Worm (Caenorhabditis elegans) whole organism, dauer: ENCODE data around the gene EGAP9.3.

Source experiments
- unc-62 ChIP-seq: sonication (generic microtip); optimal IDR thresholded peaks from 2 replicates; lab custom pipeline; 2017; ENCODE audit warnings: missing biosample characterization, missing genetic modification reagents, missing genetic modification characterization

Gene EGAP9.3

ce11 chrV:6575406-6576130 lies 4.4 kb downstream of the EGAP9.3 start, which contains the start of gene fut-2:
TSS of gene fut-2 (minus strand) at chrV:6575890.
- TF ChIP-seq unc-62 (GFP tag; lab: Kevin White, UChicago) = no peak

DNA sequence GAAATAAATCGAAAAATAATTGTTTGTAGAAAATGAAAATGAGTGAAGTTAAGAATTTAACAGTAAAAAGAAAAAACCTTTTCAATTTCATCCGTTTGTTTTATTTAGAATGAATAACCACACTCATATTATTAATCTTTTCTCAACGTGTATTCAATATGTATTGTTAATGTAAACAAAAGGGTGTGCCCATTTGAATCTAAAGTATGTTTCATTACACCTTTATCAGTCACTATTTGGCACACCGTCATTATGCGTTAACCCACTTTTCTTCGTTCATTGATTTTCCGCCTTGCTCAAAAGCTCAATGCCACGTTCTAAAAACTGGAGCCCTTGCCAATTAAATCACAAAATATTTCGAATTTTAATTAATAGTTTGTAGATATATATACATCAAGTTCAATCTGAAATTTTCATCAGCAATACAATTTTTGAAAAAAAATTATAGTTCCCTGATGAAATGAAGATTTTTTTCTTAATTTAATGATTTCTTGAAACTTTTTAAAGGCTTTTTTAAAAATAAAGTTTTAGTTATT lies 14.0 kb downstream of the EGAP9.3 start, which contains the start of gene K04A8.1:
Gene K04A8.1, plus strand, starts transcription at position 486 of the 536 bp plus-strand sequence.
- TF ChIP-seq unc-62 (GFP tag; lab: Kevin White, UChicago) = no peak

- no peak for TF ChIP-seq unc-62 (GFP tag; lab: Kevin White, UChicago)
Observed at ce11 chrV:6561592-6561991, 18.3 kb downstream of the EGAP9.3 start, which contains the start of gene spp-19. TSS of gene spp-19 (minus strand) at chrV:6561692.

DNA sequence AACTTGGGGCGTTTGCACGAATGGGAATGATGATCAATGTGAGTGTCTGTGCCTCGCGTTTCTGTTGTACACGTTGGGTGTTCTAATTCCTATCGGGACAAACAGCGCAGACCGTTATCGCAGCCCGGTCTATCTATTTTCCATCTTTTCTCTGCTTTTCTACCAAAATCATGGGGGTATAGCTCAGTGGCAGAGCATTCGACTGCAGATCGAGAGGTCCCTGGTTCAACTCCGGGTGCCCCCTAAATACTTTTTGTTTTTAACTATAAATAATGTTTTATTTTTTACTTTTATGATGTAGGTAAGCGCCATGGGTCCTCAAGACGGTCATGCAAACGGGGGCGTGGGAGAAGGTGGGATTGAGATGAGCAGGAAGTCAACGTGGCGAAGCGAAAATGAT lies 20.3 kb downstream of the EGAP9.3 start:
- no peak for TF ChIP-seq unc-62 (GFP tag; lab: Kevin White, UChicago)

- no peak for TF ChIP-seq unc-62 (GFP tag; lab: Kevin White, UChicago)
Observed at ce11 chrV:6559105-6559504, 20.8 kb downstream of the EGAP9.3 start, which contains the start of gene spp-26. TSS of gene spp-26 (minus strand) at chrV:6559205.

- TF ChIP-seq unc-62 (GFP tag; lab: Kevin White, UChicago) = no peak
Observed at ce11 chrV:6558103-6558502, 21.8 kb downstream of the EGAP9.3 start, which contains the start of gene spp-20. TSS of gene spp-20 (minus strand) at chrV:6558203.

- no peak for TF ChIP-seq unc-62 (GFP tag; lab: Kevin White, UChicago)
Observed at ce11 chrV:6557035-6557434, 22.9 kb downstream of the EGAP9.3 start, which contains the start of gene spp-27. TSS of gene spp-27 (minus strand) at chrV:6557135.

DNA sequence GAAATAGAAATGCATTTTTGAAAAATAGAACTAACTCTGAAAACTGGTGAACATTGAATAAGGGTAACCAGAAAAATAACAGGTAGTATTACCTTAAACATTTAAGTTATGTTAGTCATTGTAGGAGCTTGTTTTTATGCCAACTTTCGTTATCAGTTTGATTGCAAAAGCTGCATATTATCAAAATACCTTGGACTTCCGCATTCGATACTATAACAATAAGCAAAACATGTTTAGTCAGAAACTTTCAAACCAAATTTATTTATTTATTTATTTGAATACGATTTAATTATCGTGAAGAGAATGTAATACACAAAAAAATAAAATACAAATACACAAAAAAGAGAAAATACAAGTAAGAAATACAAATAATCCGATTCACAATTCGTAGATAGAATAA lies 25.6 kb downstream of the EGAP9.3 start, which contains the start of gene K04A8.19:
Gene K04A8.19, minus strand, starts transcription at position 101 of the 400 bp plus-strand sequence.
- TF ChIP-seq unc-62 (GFP tag; lab: Kevin White, UChicago) = no peak

DNA sequence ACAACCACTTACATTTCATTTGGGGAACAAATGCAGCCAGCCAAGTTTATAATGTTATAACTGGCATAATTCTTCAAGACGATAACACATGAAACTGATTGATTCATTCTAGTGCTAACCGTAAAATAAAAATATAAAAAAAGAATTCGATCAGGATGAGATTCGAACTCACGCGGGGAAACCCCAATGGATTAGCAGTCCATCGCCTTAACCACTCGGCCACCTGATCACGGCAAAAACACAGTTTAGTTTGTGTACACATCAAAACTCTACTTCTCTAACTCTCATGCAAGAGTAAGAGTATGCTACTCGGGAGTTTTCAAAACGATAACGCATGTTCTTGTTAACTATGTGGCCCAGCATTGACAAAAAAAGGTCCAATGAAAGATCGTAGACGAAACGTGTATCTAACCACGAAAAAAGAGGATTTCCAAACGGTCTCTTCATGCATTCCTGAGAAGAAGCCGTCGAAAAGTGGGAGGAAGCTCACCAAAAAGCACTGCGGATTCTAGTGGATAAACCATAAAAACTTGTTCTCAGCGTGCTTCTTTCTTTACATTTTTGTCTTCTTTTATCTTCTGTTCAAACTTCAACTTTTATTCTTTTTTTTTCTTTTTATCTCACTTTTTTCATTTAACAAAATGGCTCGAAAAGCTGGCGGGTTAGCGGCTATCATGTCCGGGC lies 28.1 kb downstream of the EGAP9.3 start, which contains the start of gene twk-10:
Gene twk-10, plus strand, starts transcription at position 634 of the 684 bp plus-strand sequence.
- no peak for TF ChIP-seq unc-62 (GFP tag; lab: Kevin White, UChicago)

DNA sequence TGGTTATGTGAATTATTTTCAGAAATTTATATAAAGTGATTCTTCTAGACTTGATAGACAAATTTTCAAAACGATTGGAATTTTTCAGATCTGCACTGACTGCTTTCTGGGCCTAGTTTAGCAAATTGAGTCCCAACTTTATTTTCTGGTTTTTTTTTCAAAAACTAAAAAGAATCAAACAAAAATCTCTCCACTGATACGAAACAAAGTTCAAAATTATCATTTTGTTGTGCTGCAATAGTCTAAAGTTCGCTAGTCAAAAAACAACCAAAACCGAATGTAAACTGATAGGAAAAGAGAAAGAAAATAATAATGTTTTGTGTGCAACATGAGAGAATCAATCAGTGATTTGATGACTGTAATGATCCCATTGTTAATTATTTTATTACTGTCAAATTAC lies 30.1 kb downstream of the EGAP9.3 start, which contains the start of gene lipl-4:
Gene lipl-4, plus strand, starts transcription at position 301 of the 400 bp plus-strand sequence.
- TF ChIP-seq unc-62 (GFP tag; lab: Kevin White, UChicago) = no peak

ce11 chrV:6549148-6549547 lies 30.8 kb downstream of the EGAP9.3 start, which contains the start of gene K04A8.20:
TSS of gene K04A8.20 (plus strand) at chrV:6549448.
- no peak for TF ChIP-seq unc-62 (GFP tag; lab: Kevin White, UChicago)

- no peak for TF ChIP-seq unc-62 (GFP tag; lab: Kevin White, UChicago)
Observed at ce11 chrV:6548309-6548708, 31.6 kb downstream of the EGAP9.3 start.

- no peak for TF ChIP-seq unc-62 (GFP tag; lab: Kevin White, UChicago)
Observed at ce11 chrV:6546450-6547171, 33.3 kb downstream of the EGAP9.3 start, which contains the start of gene dre-1. TSS of gene dre-1 (minus strand) at chrV:6546500.

ce11 chrV:6544999-6545398 lies 34.9 kb downstream of the EGAP9.3 start:
- TF ChIP-seq unc-62 (GFP tag; lab: Kevin White, UChicago) = no peak

ce11 chrV:6541875-6542274 lies 38.0 kb downstream of the EGAP9.3 start:
- TF ChIP-seq unc-62 (GFP tag; lab: Kevin White, UChicago) = no peak
